Worm (Caenorhabditis elegans): ENCODE results near the gene prdh-1.

The prdh-1 gene

DNA sequence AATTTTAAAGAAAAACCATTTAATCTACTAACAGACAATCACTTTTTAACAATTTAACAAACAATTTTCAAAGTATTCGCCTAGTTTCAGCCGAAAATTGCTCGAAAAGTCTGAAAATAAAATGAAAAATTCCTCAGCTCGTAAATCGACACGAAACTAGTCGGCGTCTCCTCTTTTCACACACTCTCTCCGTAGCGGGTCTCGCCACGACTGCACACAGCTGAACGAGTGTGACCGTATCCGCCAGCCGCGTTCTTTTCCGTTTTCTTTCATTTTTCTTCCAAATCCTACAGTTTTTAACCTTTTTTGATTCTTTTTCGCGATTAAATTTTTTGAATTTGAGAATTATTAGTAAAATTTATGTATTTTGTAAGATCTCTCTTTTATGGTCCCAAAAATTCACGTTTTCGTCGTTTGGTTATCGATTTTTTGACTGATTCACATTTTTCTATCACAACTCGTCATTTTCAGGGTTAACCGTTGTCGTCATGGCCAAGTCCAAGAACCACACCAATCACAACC, 5.4 kb upstream of the prdh-1 start, which contains the start of gene rpl-29 (continued):
- TF ChIP-seq lin-35 (GFP tag; optimal IDR thresholded peaks at IDR 0.05) = peak; percentile 83 to 92
- no peak for TF ChIP-seq unc-62 (GFP tag; optimal IDR thresholded peaks at IDR 0.05)
- TF ChIP-seq pax-3 (tag; optimal IDR thresholded peaks at IDR 0.05) = peak; percentile 61
- TF ChIP-seq nhr-237 (tag; optimal IDR thresholded peaks at IDR 0.05) = peak; percentile 4
- TF ChIP-seq elt-3 (tag; optimal IDR thresholded peaks at IDR 0.05) = peak in 3 of 6 experiments; percentile 35 to 92 (median 82)
- TF ChIP-seq alr-1 (tag; optimal IDR thresholded peaks at IDR 0.05; ENCODE audit: borderline replicate concordance) = no peak
- peak; percentile 83 for TF ChIP-seq lin-13 (GFP tag; optimal IDR thresholded peaks at IDR 0.05)
- TF ChIP-seq C34B4.2 (tag; optimal IDR thresholded peaks at IDR 0.05) = no peak
- TF ChIP-seq fos-1 (tag; optimal IDR thresholded peaks at IDR 0.05) = peak; percentile 88
- peak in 1 of 2 experiments; percentile 30 for TF ChIP-seq egl-27 (tag; optimal IDR thresholded peaks at IDR 0.05)
- TF ChIP-seq dsc-1 (tag; optimal IDR thresholded peaks at IDR 0.05) = peak; percentile 87
- TF ChIP-seq fkh-8 (tag; optimal IDR thresholded peaks at IDR 0.05) = peak; percentile 86
- peak; percentile 49 for TF ChIP-seq fkh-10 (GFP tag; optimal IDR thresholded peaks at IDR 0.05)
- TF ChIP-seq egl-13 (tag; optimal IDR thresholded peaks at IDR 0.05) = peak; percentile 53
- TF ChIP-seq lin-14 (GFP tag; optimal IDR thresholded peaks at IDR 0.05) = peak; percentile 90
- peak in 1 of 2 experiments; percentile 64 for TF ChIP-seq ztf-11 (tag; optimal IDR thresholded peaks at IDR 0.05)
- no peak for TF ChIP-seq hlh-17 (GFP tag; optimal IDR thresholded peaks at IDR 0.05; ENCODE audit: borderline replicate concordance)
- no peak for TF ChIP-seq nhr-28 (tag; optimal IDR thresholded peaks at IDR 0.05)
- no peak for TF ChIP-seq hlh-4 (tag; optimal IDR thresholded peaks at IDR 0.05)
- no peak for TF ChIP-seq unc-30 (tag; optimal IDR thresholded peaks at IDR 0.05)
- TF ChIP-seq efl-3 (GFP tag; optimal IDR thresholded peaks at IDR 0.05) = no peak
- peak; percentile 74 to 82 (median 81) for TF ChIP-seq dpl-1 (GFP tag; optimal IDR thresholded peaks at IDR 0.05)
- TF ChIP-seq tbx-2 (tag; optimal IDR thresholded peaks at IDR 0.05) = peak; percentile 91
- peak; percentile 70 for TF ChIP-seq blmp-1 (tag; optimal IDR thresholded peaks at IDR 0.05)
- peak; percentile 93 for TF ChIP-seq rnt-1 (tag; optimal IDR thresholded peaks at IDR 0.05)
- TF ChIP-seq vab-15 (tag; optimal IDR thresholded peaks at IDR 0.05) = peak; percentile 58
- peak; percentile 75 for TF ChIP-seq C04F5.9 (tag; optimal IDR thresholded peaks at IDR 0.05)
- no peak for TF ChIP-seq lir-3 (tag; optimal IDR thresholded peaks at IDR 0.05; ENCODE audit: poor library complexity)
- TF ChIP-seq nhr-47 (tag; optimal IDR thresholded peaks at IDR 0.05) = peak; percentile 95
- no peak for TF ChIP-seq zag-1 (tag; optimal IDR thresholded peaks at IDR 0.05)
- peak; percentile 74 for TF ChIP-seq hpl-2 (GFP tag; optimal IDR thresholded peaks at IDR 0.05)
- TF ChIP-seq lin-15B (tag; optimal IDR thresholded peaks at IDR 0.05) = peak; percentile 63
- peak; percentile 89 to 94 for TF ChIP-seq efl-1 (optimal IDR thresholded peaks at IDR 0.05)
- peak; percentile 78 to 98 for TF ChIP-seq efl-1 (GFP tag; optimal IDR thresholded peaks at IDR 0.05 in 1 of 2)
- TF ChIP-seq pqm-1 (tag; optimal IDR thresholded peaks at IDR 0.05) = no peak
- peak; percentile 76 for TF ChIP-seq ceh-88 (GFP tag; IDR thresholded peaks at IDR 0.05)
- peak; percentile 52 for TF ChIP-seq ceh-90 (tag; optimal IDR thresholded peaks at IDR 0.05)
- TF ChIP-seq F16B12.6 (tag; optimal IDR thresholded peaks at IDR 0.05) = peak; percentile 18
- TF ChIP-seq unc-86 (tag; optimal IDR thresholded peaks at IDR 0.05) = peak; percentile 92
- peak; percentile 79 for TF ChIP-seq lin-39 (tag; optimal IDR thresholded peaks at IDR 0.05)
- TF ChIP-seq sox-4 (tag; optimal IDR thresholded peaks at IDR 0.05) = peak; percentile 58
- peak; percentile 67 for TF ChIP-seq ceh-8 (GFP tag; optimal IDR thresholded peaks at IDR 0.05)

DNA sequence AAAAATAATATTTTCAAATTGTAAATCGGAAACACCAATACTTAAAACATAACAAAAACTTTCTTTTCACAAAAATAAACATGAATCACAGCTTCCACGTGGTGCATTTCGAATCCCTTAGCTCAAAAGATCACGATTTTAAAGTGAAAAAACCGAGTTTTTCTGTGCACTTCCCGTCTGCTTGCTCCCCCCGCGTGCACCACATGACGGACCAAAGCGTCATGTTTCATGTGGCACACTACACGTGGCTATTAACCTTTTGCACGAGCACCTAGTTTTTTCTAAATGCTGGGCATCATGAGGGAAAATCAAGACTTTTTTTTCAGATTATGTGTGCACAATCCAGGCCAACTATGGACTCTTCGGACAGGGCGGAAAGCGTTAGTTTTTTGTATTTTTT, 4.4 kb upstream of the prdh-1 start:
- TF ChIP-seq skn-1 (tag; optimal IDR thresholded peaks at IDR 0.05) (no peak), egl-27 (tag; optimal IDR thresholded peaks at IDR 0.05) (no peak), dpl-1 (GFP tag; optimal IDR thresholded peaks at IDR 0.05) (no peak), jun-1 (tag; optimal IDR thresholded peaks at IDR 0.05) (no peak), nhr-47 (tag; optimal IDR thresholded peaks at IDR 0.05) (no peak), lin-35 (GFP tag; optimal IDR thresholded peaks at IDR 0.05) (peak in 1 of 2 experiments; percentile 18), rnt-1 (tag; optimal IDR thresholded peaks at IDR 0.05) (peak; percentile 67), nhr-77 (tag; optimal IDR thresholded peaks at IDR 0.05) (no peak), nhr-20 (tag; optimal IDR thresholded peaks at IDR 0.05) (peak; percentile 26), unc-30 (tag; optimal IDR thresholded peaks at IDR 0.05) (no peak), fkh-4 (tag; optimal IDR thresholded peaks at IDR 0.05; ENCODE audit: borderline replicate concordance) (no peak), lin-15B (tag; optimal IDR thresholded peaks at IDR 0.05) (no peak), nhr-19 (GFP tag; conservative IDR thresholded peaks at IDR 0.05) (peak; percentile 55), fkh-8 (tag; optimal IDR thresholded peaks at IDR 0.05) (no peak), fos-1 (tag; optimal IDR thresholded peaks at IDR 0.05) (no peak), nhr-237 (tag; optimal IDR thresholded peaks at IDR 0.05) (no peak), ces-1 (GFP tag; optimal IDR thresholded peaks at IDR 0.05) (no peak), snpc-4 (tag; optimal IDR thresholded peaks at IDR 0.05) (no peak), aha-1 (tag; optimal IDR thresholded peaks at IDR 0.05) (no peak), nhr-28 (tag; optimal IDR thresholded peaks at IDR 0.05) (no peak), ceh-82 (tag; optimal IDR thresholded peaks at IDR 0.05) (no peak)
